Worm (Caenorhabditis elegans): ENCODE data around the gene B0001.8.

DNA sequence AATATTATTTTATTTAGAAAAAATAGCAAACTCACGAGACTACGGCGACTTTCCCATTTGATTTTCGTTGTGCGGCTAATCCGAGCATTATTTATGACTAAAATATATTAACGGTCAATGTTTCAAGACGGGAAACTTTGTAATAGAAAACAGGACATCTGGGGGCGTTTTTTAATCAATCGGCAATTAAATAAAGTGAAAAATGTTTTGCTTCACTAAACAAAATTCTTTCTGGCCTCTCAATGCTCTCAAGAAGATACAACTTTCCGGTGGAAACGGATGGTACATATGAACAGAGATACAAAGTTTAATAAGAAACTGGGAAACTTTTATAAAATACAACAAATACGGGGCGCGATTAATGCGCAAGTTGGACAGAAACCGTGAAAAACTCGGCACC, 10.0 kb upstream of the B0001.8 start, which contains the start of gene B0001.2:
- TF ChIP-seq nhr-43 (tag; optimal IDR thresholded peaks at IDR 0.05; ENCODE audit: poor library complexity, severe bottlenecking) = no peak
- TF ChIP-seq hmg-11 (tag; optimal IDR thresholded peaks at IDR 0.05) = no peak
- TF ChIP-seq nfya-1 (tag; optimal IDR thresholded peaks at IDR 0.05; ENCODE audit: insufficient read depth) = no peak
- TF ChIP-seq ceh-82 (tag; optimal IDR thresholded peaks at IDR 0.05) = no peak
- no peak for TF ChIP-seq nhr-28 (tag; optimal IDR thresholded peaks at IDR 0.05)
- TF ChIP-seq snpc-4 (tag; optimal IDR thresholded peaks at IDR 0.05) = no peak
- TF ChIP-seq nhr-237 (tag; optimal IDR thresholded peaks at IDR 0.05) = no peak
- no peak for TF ChIP-seq R02D3.7 (tag; optimal IDR thresholded peaks at IDR 0.05)

Data from whole organism, L3 larva.